Fruit fly (Drosophila melanogaster): Measurements from ENCODE around the gene mthl7.
A peak's percentile ranks its signal among the peaks of the same experiment; 100 is the strongest.

The mthl7 gene

dm6 chr3L:8153206-8153996 is 26.9 kb downstream of the mthl7 start (continued):
- TF ChIP-seq D (optimal IDR thresholded peaks at IDR 0.05) (no peak), D (GFP tag; optimal IDR thresholded peaks at IDR 0.05) (peak; percentile 30), pfk (GFP tag; optimal IDR thresholded peaks at IDR 0.05) (no peak), CG16779 (GFP tag; IDR thresholded peaks at IDR 0.05) (no peak), stwl (tag; optimal IDR thresholded peaks at IDR 0.05) (no peak), CG14667 (GFP tag; IDR thresholded peaks at IDR 0.05) (no peak), CG12659 (GFP tag; optimal IDR thresholded peaks at IDR 0.05) (peak; percentile 58), CG9215 (GFP tag; IDR thresholded peaks at IDR 0.05) (no peak), knrl (GFP tag; IDR thresholded peaks at IDR 0.05; ENCODE audit: partially characterized antibody) (no peak), CG11085 (GFP tag; IDR thresholded peaks at IDR 0.05) (0 out of 2 replicates have a peak, but pooled peaks have one; percentile 14), shn (GFP tag; optimal IDR thresholded peaks at IDR 0.05) (no peak), Med (GFP tag) (peak; percentile 84), Eip74EF (GFP tag; optimal IDR thresholded peaks at IDR 0.05) (peak in 1 of 2 experiments; percentile 40), Poxn (GFP tag; IDR thresholded peaks at IDR 0.05) (no peak), wek (GFP tag; optimal IDR thresholded peaks at IDR 0.05) (no peak), tll (GFP tag; optimal IDR thresholded peaks at IDR 0.05) (no peak), lilli (GFP tag; optimal IDR thresholded peaks at IDR 0.05) (peak; percentile 8), CG34376 (GFP tag; optimal IDR thresholded peaks at IDR 0.05) (no peak), CG17912 (GFP tag; optimal IDR thresholded peaks at IDR 0.05) (no peak), rib (GFP tag; IDR thresholded peaks at IDR 0.05) (no peak), crc (GFP tag; optimal IDR thresholded peaks at IDR 0.05) (no peak), CG7745 (tag; optimal IDR thresholded peaks at IDR 0.05) (no peak), Stat92E (GFP tag; optimal IDR thresholded peaks at IDR 0.05) (no peak), Myb (GFP tag; optimal IDR thresholded peaks at IDR 0.05) (no peak), Max (GFP tag; optimal IDR thresholded peaks at IDR 0.05) (peak; percentile 29), esg (GFP tag; conservative IDR thresholded peaks at IDR 0.05) (peak; percentile 54; the same call in 1 of the 2 replicates), YL-1 (GFP tag; optimal IDR thresholded peaks at IDR 0.05) (no peak), CG4820 (GFP tag; optimal IDR thresholded peaks at IDR 0.05) (peak; percentile 56), CG33557 (GFP tag; optimal IDR thresholded peaks at IDR 0.05) (no peak), mld (GFP tag; IDR thresholded peaks at IDR 0.05; ENCODE audit: partially characterized antibody) (no peak), CG6654 (GFP tag; optimal IDR thresholded peaks at IDR 0.05) (peak; percentile 2), CG32772 (GFP tag; IDR thresholded peaks at IDR 0.05) (peak; percentile 57), CG15601 (tag; optimal IDR thresholded peaks at IDR 0.05) (no peak), pnt (GFP tag; optimal IDR thresholded peaks at IDR 0.05) (peak; percentile 36), BEAF-32 (GFP tag; optimal IDR thresholded peaks at IDR 0.05) (no peak), CG4404 (GFP tag; IDR thresholded peaks at IDR 0.05) (no peak), CG8089 (GFP tag; optimal IDR thresholded peaks at IDR 0.05) (peak; percentile 22), CG6854 (GFP tag; optimal IDR thresholded peaks at IDR 0.05) (no peak), NfI (GFP tag; optimal IDR thresholded peaks at IDR 0.05) (peak; percentile 57), vnd (GFP tag; IDR thresholded peaks at IDR 0.05; ENCODE audit: partially characterized antibody) (no peak), crp (GFP tag; optimal IDR thresholded peaks at IDR 0.05) (peak in 1 of 2 experiments; percentile 3), TFAM (GFP tag; optimal IDR thresholded peaks at IDR 0.05) (no peak), GATAe (GFP tag; conservative IDR thresholded peaks at IDR 0.05) (no peak), CG8359 (GFP tag; optimal IDR thresholded peaks at IDR 0.05; ENCODE audit: borderline replicate concordance) (no peak), CG4328 (GFP tag; optimal IDR thresholded peaks at IDR 0.05) (peak; percentile 18), pzg (GFP tag; optimal IDR thresholded peaks at IDR 0.05) (no peak), NC2β (GFP tag; optimal IDR thresholded peaks at IDR 0.05) (peak; percentile 10), Fer3 (tag; optimal IDR thresholded peaks at IDR 0.05) (peak; percentile 34)
